Fruit fly (Drosophila melanogaster): ENCODE results near the gene CG42764.

dm6 chr3L:20444815-20445519, 20.9 kb downstream of the CG42764 start:
- TF ChIP-seq psq (optimal IDR thresholded peaks at IDR 0.05) (no peak), CG8478 (optimal IDR thresholded peaks at IDR 0.05) (no peak), Dll (optimal IDR thresholded peaks at IDR 0.05) (no peak), usp (GFP tag; optimal IDR thresholded peaks at IDR 0.05) (no peak), pan (optimal IDR thresholded peaks at IDR 0.05) (no peak), EcR (GFP tag; optimal IDR thresholded peaks at IDR 0.05) (no peak)
